Fruit fly (Drosophila melanogaster) whole organism, embryonic: ENCODE measurements around the gene CG43402.
A peak's percentile ranks its signal among the peaks of the same experiment; 100 is the strongest.

Source experiments
- Bteb2 ChIP-seq: fragments of 200-800 bp; sonication (Bioruptor generic); optimal IDR thresholded peaks from 2 replicates; lab custom pipeline; 2016; ENCODE audit warnings: missing biosample characterization, missing genetic modification characterization
- CG10147 ChIP-seq: fragments of 200-800 bp; sonication (Bioruptor generic); optimal IDR thresholded peaks from 2 replicates; lab custom pipeline; 2019; ENCODE audit warnings: missing biosample characterization, mild to moderate bottlenecking, missing genetic modification characterization, moderate library complexity
- CG13287 ChIP-seq: fragments of 200-800 bp; sonication (Bioruptor generic); IDR thresholded peaks from 2 replicates; pipeline ENCODE4 v1.3.6; 2022; ENCODE audit warnings: missing biosample characterization, missing genetic modification characterization; ENCODE audit not compliant: partially characterized antibody
- CG15514 ChIP-seq: fragments of 200-800 bp; sonication (Bioruptor generic); optimal IDR thresholded peaks from 3 replicates; lab custom pipeline; 2017; ENCODE audit warnings: missing biosample characterization, missing genetic modification characterization, mild to moderate bottlenecking, moderate library complexity, missing genetic modification reagents
- CG1603 ChIP-seq: fragments of 200-800 bp; sonication (Bioruptor generic); optimal IDR thresholded peaks from 2 replicates; lab custom pipeline; 2019; ENCODE audit warnings: missing biosample characterization, mild to moderate bottlenecking, missing genetic modification characterization, moderate library complexity
- CG16813 ChIP-seq: fragments of 200-800 bp; sonication (Bioruptor generic); IDR thresholded peaks from 3 replicates; pipeline ENCODE4 v1.3.6; 2022; ENCODE audit warnings: missing biosample characterization, missing genetic modification characterization; ENCODE audit not compliant: partially characterized antibody
- CG30020 ChIP-seq: fragments of 200-800 bp; optimal IDR thresholded peaks from 2 replicates; lab custom pipeline; 2019; ENCODE audit warnings: missing biosample characterization, mild to moderate bottlenecking, missing genetic modification characterization, moderate library complexity
- CG3065 ChIP-seq: fragments of 200-800 bp; sonication (Bioruptor generic); optimal IDR thresholded peaks from 2 replicates; lab custom pipeline; 2016; ENCODE audit warnings: missing biosample characterization, missing genetic modification characterization
- CG4328 ChIP-seq: fragments of 200-800 bp; sonication (Bioruptor generic); optimal IDR thresholded peaks from 3 replicates; lab custom pipeline; 2017; ENCODE audit warnings: missing biosample characterization, missing genetic modification reagents, missing genetic modification characterization
- CG5180 ChIP-seq: fragments of 200-800 bp; sonication (Bioruptor generic); optimal IDR thresholded peaks from 3 replicates; lab custom pipeline; 2017; ENCODE audit warnings: missing biosample characterization, missing genetic modification characterization, mild to moderate bottlenecking, moderate library complexity, missing genetic modification reagents
- CG5953 ChIP-seq: fragments of 200-800 bp; sonication (Bioruptor generic); IDR thresholded peaks from 2 replicates; pipeline ENCODE4 v1.3.6; 2022; ENCODE audit warnings: missing biosample characterization, missing genetic modification characterization
- CG6175 ChIP-seq: fragments of 200-800 bp; sonication (Bioruptor generic); IDR thresholded peaks from 3 replicates; pipeline ENCODE4 v1.3.6; 2022; ENCODE audit warnings: missing biosample characterization, missing genetic modification characterization
- CG6791 ChIP-seq: fragments of 200-800 bp; sonication (Bioruptor generic); IDR thresholded peaks from 3 replicates; pipeline ENCODE4 v1.3.6; 2022; ENCODE audit warnings: missing biosample characterization, missing genetic modification characterization; ENCODE audit not compliant: partially characterized antibody
- CG7372 ChIP-seq: fragments of 200-800 bp; sonication (Bioruptor generic); IDR thresholded peaks from 2 replicates; pipeline ENCODE4 v1.3.6; 2022; ENCODE audit warnings: missing biosample characterization, missing genetic modification characterization
- CG7987 ChIP-seq: fragments of 200-800 bp; sonication (Bioruptor generic); optimal IDR thresholded peaks from 2 replicates; lab custom pipeline; 2018; ENCODE audit warnings: missing biosample characterization, mild to moderate bottlenecking, missing genetic modification characterization, moderate library complexity
- CG8765 ChIP-seq: fragments of 200-800 bp; sonication (Bioruptor generic); IDR thresholded peaks from 2 replicates; pipeline ENCODE4 v1.3.6; 2022; ENCODE audit warnings: missing biosample characterization, missing genetic modification characterization
- CG9215 ChIP-seq: fragments of 200-800 bp; sonication (Bioruptor generic); IDR thresholded peaks from 2 replicates; pipeline ENCODE4 v1.3.6; 2022; ENCODE audit warnings: missing biosample characterization, missing genetic modification characterization
- CkIIα-i1 ChIP-seq: fragments of 200-800 bp; sonication (Bioruptor generic); IDR thresholded peaks from 2 replicates; pipeline ENCODE4 v1.3.6; 2022; ENCODE audit warnings: missing biosample characterization, missing genetic modification characterization
- D19A ChIP-seq: fragments of 200-800 bp; optimal IDR thresholded peaks from 3 replicates; lab custom pipeline; 2019; ENCODE audit warnings: missing biosample characterization, mild to moderate bottlenecking, missing genetic modification characterization, moderate library complexity
- Dip2 ChIP-seq: fragments of 200-800 bp; sonication (Bioruptor generic); IDR thresholded peaks from 2 replicates; pipeline ENCODE4 v1.3.6; 2022; ENCODE audit warnings: missing biosample characterization, missing genetic modification characterization
- Dp ChIP-seq: fragments of 200-800 bp; sonication (Bioruptor generic); optimal IDR thresholded peaks from 2 replicates; lab custom pipeline; 2018; ENCODE audit warnings: missing biosample characterization, mild to moderate bottlenecking, missing genetic modification characterization, moderate library complexity
- E2f2 ChIP-seq: fragments of 200-800 bp; sonication (Bioruptor generic); IDR thresholded peaks from 2 replicates; pipeline ENCODE4 v1.3.6; 2022; ENCODE audit warnings: missing biosample characterization, missing genetic modification characterization
- GATAe ChIP-seq: fragments of 200-800 bp; sonication (Bioruptor generic); conservative IDR thresholded peaks from 2 replicates; pipeline ENCODE4 v1.3.6; 2022; ENCODE audit warnings: missing biosample characterization, missing genetic modification characterization
- HLHmδ ChIP-seq: fragments of 200-800 bp; sonication (Bioruptor generic); optimal IDR thresholded peaks from 2 replicates; lab custom pipeline; 2018; ENCODE audit warnings: missing biosample characterization, mild to moderate bottlenecking, missing genetic modification characterization, moderate library complexity
- Hand ChIP-seq: fragments of 200-800 bp; sonication (Bioruptor generic); optimal IDR thresholded peaks from 2 replicates; lab custom pipeline; 2017; ENCODE audit warnings: mild to moderate bottlenecking, missing biosample characterization, missing genetic modification reagents, missing genetic modification characterization
- HmgD ChIP-seq: fragments of 200-800 bp; sonication (Bioruptor generic); optimal IDR thresholded peaks from 3 replicates; lab custom pipeline; 2016; ENCODE audit warnings: missing biosample characterization, missing genetic modification characterization
- NC2β ChIP-seq: fragments of 200-800 bp; sonication (Bioruptor generic); optimal IDR thresholded peaks from 2 replicates; lab custom pipeline; 2016; ENCODE audit warnings: missing biosample characterization, missing genetic modification characterization
- Oaz ChIP-seq: fragments of 200-800 bp; sonication (Bioruptor generic); IDR thresholded peaks from 2 replicates; pipeline ENCODE4 v1.3.6; 2022; ENCODE audit warnings: missing biosample characterization, missing genetic modification characterization
- PHDP ChIP-seq: fragments of 200-800 bp; sonication (Bioruptor generic); optimal IDR thresholded peaks from 3 replicates; lab custom pipeline; 2018; ENCODE audit warnings: missing biosample characterization, mild to moderate bottlenecking, missing genetic modification characterization, moderate library complexity
- abd-A ChIP-seq: fragments of 200-800 bp; sonication (Bioruptor generic); optimal IDR thresholded peaks from 3 replicates; lab custom pipeline; 2019; ENCODE audit warnings: missing biosample characterization, mild to moderate bottlenecking, missing genetic modification characterization, moderate library complexity
- ap ChIP-seq: fragments of 200-800 bp; sonication (Bioruptor generic); IDR thresholded peaks from 2 replicates; pipeline ENCODE4 v1.3.6; 2022; ENCODE audit warnings: missing biosample characterization, missing genetic modification characterization
- ase ChIP-seq: fragments of 200-800 bp; sonication (Bioruptor generic); IDR thresholded peaks from 3 replicates; pipeline ENCODE4 v1.3.6; 2022; ENCODE audit warnings: missing biosample characterization, missing genetic modification characterization
- ato ChIP-seq: fragments of 200-800 bp; sonication (Bioruptor generic); IDR thresholded peaks from 2 replicates; pipeline ENCODE4 v1.3.6; 2022; ENCODE audit warnings: missing biosample characterization, missing genetic modification characterization; ENCODE audit not compliant: partially characterized antibody
- crp ChIP-seq, 2 experiments: fragments of 200-800 bp; sonication (Bioruptor generic); optimal IDR thresholded peaks; 2 replicates in 1 of 2; 3 replicates in 1 of 2; lab custom pipeline; 2017; ENCODE audit warnings: missing biosample characterization in 2 of 2, missing genetic modification characterization in 2 of 2, mild to moderate bottlenecking in 1 of 2, moderate library complexity in 1 of 2
- dysf ChIP-seq: fragments of 200-800 bp; sonication (Bioruptor generic); IDR thresholded peaks from 3 replicates; pipeline ENCODE4 v1.3.6; 2022; ENCODE audit warnings: missing biosample characterization, missing genetic modification characterization
- fd102C ChIP-seq: fragments of 200-800 bp; sonication (Bioruptor generic); optimal IDR thresholded peaks from 2 replicates; lab custom pipeline; 2018; ENCODE audit warnings: missing biosample characterization, mild to moderate bottlenecking, missing genetic modification characterization, moderate library complexity
- gsb ChIP-seq: fragments of 200-800 bp; sonication (Bioruptor generic); IDR thresholded peaks from 2 replicates; pipeline ENCODE4 v1.3.6; 2022; ENCODE audit warnings: missing biosample characterization, missing genetic modification characterization
- h ChIP-seq: fragments of >200 bp; optimal IDR thresholded peaks from 2 replicates; lab custom pipeline; 2017
- ind ChIP-seq: fragments of 200-800 bp; sonication (Bioruptor generic); optimal IDR thresholded peaks from 3 replicates; lab custom pipeline; 2016; ENCODE audit warnings: missing biosample characterization, missing genetic modification characterization
- lab ChIP-seq: fragments of 200-800 bp; sonication (Bioruptor generic); optimal IDR thresholded peaks from 3 replicates; lab custom pipeline; 2017; ENCODE audit warnings: missing biosample characterization, missing genetic modification characterization, mild to moderate bottlenecking, moderate library complexity, missing genetic modification reagents
- mirr ChIP-seq: fragments of 200-800 bp; sonication (Bioruptor generic); optimal IDR thresholded peaks from 3 replicates; lab custom pipeline; 2018; ENCODE audit warnings: missing biosample characterization, mild to moderate bottlenecking, missing genetic modification characterization
- mld ChIP-seq: fragments of 200-800 bp; sonication (Bioruptor generic); IDR thresholded peaks from 3 replicates; pipeline ENCODE4 v1.3.6; 2022; ENCODE audit warnings: missing biosample characterization, missing genetic modification characterization; ENCODE audit not compliant: partially characterized antibody
- nau ChIP-seq: fragments of 200-800 bp; sonication (Bioruptor generic); optimal IDR thresholded peaks from 3 replicates; lab custom pipeline; 2017; ENCODE audit warnings: missing biosample characterization, mild to moderate bottlenecking, missing genetic modification characterization, missing genetic modification reagents
- org-1 ChIP-seq: fragments of 200-800 bp; sonication (Bioruptor generic); optimal IDR thresholded peaks from 2 replicates; lab custom pipeline; 2017; ENCODE audit warnings: missing biosample characterization, missing genetic modification characterization
- p53 ChIP-seq: fragments of 200-800 bp; sonication (Bioruptor generic); optimal IDR thresholded peaks from 2 replicates; lab custom pipeline; 2016; ENCODE audit warnings: missing biosample characterization, missing genetic modification characterization
- pita ChIP-seq: fragments of 200-800 bp; sonication (Bioruptor generic); optimal IDR thresholded peaks from 2 replicates; lab custom pipeline; 2017; ENCODE audit warnings: missing biosample characterization, mild to moderate bottlenecking, missing genetic modification characterization
- pzg ChIP-seq: fragments of 200-800 bp; sonication (Bioruptor generic); optimal IDR thresholded peaks from 3 replicates; lab custom pipeline; 2018; ENCODE audit warnings: missing biosample characterization, mild to moderate bottlenecking, missing genetic modification characterization, moderate library complexity
- scrt ChIP-seq: fragments of 200-800 bp; sonication (Bioruptor generic); optimal IDR thresholded peaks from 2 replicates; lab custom pipeline; 2018; ENCODE audit warnings: missing biosample characterization, mild to moderate bottlenecking, missing genetic modification characterization, moderate library complexity
- sens-2 ChIP-seq: fragments of 200-800 bp; sonication (Bioruptor generic); IDR thresholded peaks from 2 replicates; pipeline ENCODE4 v1.3.6; 2022; ENCODE audit warnings: missing biosample characterization, missing genetic modification characterization
- stc ChIP-seq: fragments of 200-800 bp; sonication (Bioruptor generic); IDR thresholded peaks from 2 replicates; pipeline ENCODE4 v1.3.6; 2022; ENCODE audit warnings: missing biosample characterization, missing genetic modification characterization
- zen2 ChIP-seq: fragments of 200-800 bp; sonication (Bioruptor generic); IDR thresholded peaks from 3 replicates; pipeline ENCODE4 v1.3.6; 2022; ENCODE audit warnings: missing biosample characterization, missing genetic modification characterization; ENCODE audit not compliant: partially characterized antibody

The CG43402 gene

dm6 chr2L:1433732-1434131 is 8.7 kb upstream of the CG43402 start (continued):
- no peak for TF ChIP-seq CG6791
- TF ChIP-seq HLHmδ (GFP tag; lab: Kevin White, UChicago) = peak; percentile 12
- peak; percentile 91 for TF ChIP-seq PHDP (tag; lab: Kevin White, UChicago)
- TF ChIP-seq p53 (GFP tag; lab: Kevin White, UChicago) = peak; percentile 89
- no peak for TF ChIP-seq D19A
- TF ChIP-seq NC2β (GFP tag; lab: Kevin White, UChicago) = peak; percentile 90
- TF ChIP-seq mld (GFP tag; lab: Robert Waterston, UW) = no peak
- no peak for TF ChIP-seq pzg (GFP tag; lab: Kevin White, UChicago)
- TF ChIP-seq CG7987 (GFP tag; lab: Kevin White, UChicago) = peak; percentile 65
- TF ChIP-seq CkIIα-i1 = no peak
- peak; percentile 79; the same call in 2 of the 3 replicates for TF ChIP-seq CG6175 (GFP tag; lab: Robert Waterston, UW)
- TF ChIP-seq CG3065 (GFP tag; lab: Kevin White, UChicago) = no peak
- peak; percentile 93 for TF ChIP-seq ase (GFP tag; lab: Robert Waterston, UW)
- peak; percentile 88 for TF ChIP-seq CG7372 (GFP tag; lab: Robert Waterston, UW)
- peak; percentile 94 for TF ChIP-seq CG5953
- TF ChIP-seq sens-2 (GFP tag; lab: Robert Waterston, UW) = peak; percentile 95
- TF ChIP-seq crp (GFP tag; optimal IDR thresholded peaks at IDR 0.05; lab: Kevin White, UChicago) = no peak
- TF ChIP-seq mirr (GFP tag; lab: Kevin White, UChicago) = peak; percentile 27
- peak; percentile 43 for TF ChIP-seq CG30020 (tag; lab: Kevin White, UChicago)
- TF ChIP-seq CG4328 (GFP tag; lab: Kevin White, UChicago) = peak; percentile 87
- TF ChIP-seq gsb = peak; percentile 66
- TF ChIP-seq stc (GFP tag; lab: Robert Waterston, UW) = peak; percentile 94
- peak; percentile 93 for TF ChIP-seq ap
- no peak for TF ChIP-seq GATAe (GFP tag; lab: Robert Waterston, UW)
- TF ChIP-seq lab (GFP tag; lab: Kevin White, UChicago) = peak; percentile 91
- TF ChIP-seq ind = peak; percentile 97
- TF ChIP-seq Dp (GFP tag; lab: Kevin White, UChicago) = no peak
- TF ChIP-seq nau (GFP tag; lab: Kevin White, UChicago) = peak; percentile 92
- peak; percentile 56 for TF ChIP-seq HmgD (GFP tag; lab: Kevin White, UChicago)
- peak; percentile 88 for TF ChIP-seq CG8765 (GFP tag; lab: Robert Waterston, UW)
- TF ChIP-seq CG13287 = no peak
- TF ChIP-seq Oaz (GFP tag; lab: Robert Waterston, UW) = peak; percentile 74
- no peak for TF ChIP-seq CG10147 (GFP tag; lab: Kevin White, UChicago)
- peak; percentile 98 for TF ChIP-seq CG1603 (tag; lab: Kevin White, UChicago)
- no peak for TF ChIP-seq dysf (GFP tag; lab: Robert Waterston, UW)
- TF ChIP-seq Hand (GFP tag; lab: Kevin White, UChicago) = peak; percentile 10
- peak; percentile 58 for TF ChIP-seq CG15514 (GFP tag; lab: Kevin White, UChicago)
- no peak for TF ChIP-seq zen2
- TF ChIP-seq scrt (GFP tag; lab: Kevin White, UChicago) = peak; percentile 77
- peak; percentile 87 for TF ChIP-seq org-1 (GFP tag; lab: Kevin White, UChicago)
- peak; percentile 74 for TF ChIP-seq CG9215 (GFP tag; lab: Robert Waterston, UW)
- TF ChIP-seq Bteb2 (GFP tag; lab: Kevin White, UChicago) = no peak
- TF ChIP-seq ato (GFP tag; lab: Robert Waterston, UW) = no peak
- TF ChIP-seq CG16813 (GFP tag; lab: Robert Waterston, UW) = no peak
- TF ChIP-seq abd-A (tag; lab: Kevin White, UChicago) = peak; percentile 3
- TF ChIP-seq E2f2 = peak; percentile 50
- TF ChIP-seq Dip2 (GFP tag; lab: Robert Waterston, UW) = peak; percentile 66
- no peak for TF ChIP-seq pita (GFP tag; lab: Kevin White, UChicago)
- TF ChIP-seq CG5180 (GFP tag; lab: Kevin White, UChicago) = peak; percentile 87
- no peak for TF ChIP-seq h (lab: Kevin White, UChicago)
- TF ChIP-seq fd102C (GFP tag; lab: Kevin White, UChicago) = no peak
